Fruit fly (Drosophila melanogaster): ENCODE measurements around the gene pasha.

The pasha gene

DNA sequence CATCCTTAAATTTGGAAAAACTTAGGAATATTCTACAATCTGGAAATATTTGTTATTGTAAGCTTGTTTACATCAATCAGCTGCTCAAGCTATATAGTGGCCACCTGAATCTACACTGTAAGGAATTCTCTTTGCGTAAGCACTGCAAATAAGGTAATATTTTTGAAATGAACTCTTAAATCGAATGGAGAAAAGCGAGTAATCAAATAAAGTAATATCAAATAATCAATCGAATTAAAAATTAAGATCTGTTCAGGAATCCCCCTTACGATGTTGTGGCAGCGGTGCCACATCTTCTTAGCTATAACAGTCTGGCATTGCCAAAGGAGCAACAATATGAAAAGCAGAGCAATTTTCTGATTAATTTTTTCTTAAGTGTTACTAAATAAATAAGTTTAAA is 1.8 kb upstream of the pasha start, which contains the start of the genes Mnat9 and CG1792 (continued):
- TF ChIP-seq CG8119 (GFP tag; IDR thresholded peaks at IDR 0.05): peak; percentile 98
- TF ChIP-seq Lpt (GFP tag; optimal IDR thresholded peaks at IDR 0.05): peak; percentile 99
- TF ChIP-seq CG10669 (GFP tag; optimal IDR thresholded peaks at IDR 0.05): peak; percentile 99
- TF ChIP-seq fkh (GFP tag; optimal IDR thresholded peaks at IDR 0.05): peak; percentile 95
- peak; percentile 99 for TF ChIP-seq net (GFP tag; optimal IDR thresholded peaks at IDR 0.05)
- TF ChIP-seq CG32006 (GFP tag; optimal IDR thresholded peaks at IDR 0.05): peak; percentile 99
- TF ChIP-seq CG10631 (GFP tag; optimal IDR thresholded peaks at IDR 0.05): peak; percentile 99
- TF ChIP-seq CG4318 (GFP tag; optimal IDR thresholded peaks at IDR 0.05): peak; percentile 99
- peak; percentile 99 for TF ChIP-seq CG8319 (GFP tag; optimal IDR thresholded peaks at IDR 0.05)
- peak; percentile 91 for TF ChIP-seq CG9139 (GFP tag; optimal IDR thresholded peaks at IDR 0.05)
- TF ChIP-seq Met (GFP tag; optimal IDR thresholded peaks at IDR 0.05): peak; percentile 99
- TF ChIP-seq Eip75B (GFP tag; optimal IDR thresholded peaks at IDR 0.05): peak; percentile 99
- peak; percentile 92 for TF ChIP-seq CG6808 (GFP tag; optimal IDR thresholded peaks at IDR 0.05)
- peak; percentile 100 for TF ChIP-seq pdm3 (GFP tag; optimal IDR thresholded peaks at IDR 0.05)
- TF ChIP-seq Sox14 (GFP tag; optimal IDR thresholded peaks at IDR 0.05): peak; percentile 100
- TF ChIP-seq Sox15 (GFP tag; optimal IDR thresholded peaks at IDR 0.05): peak; percentile 99
- peak; percentile 98 for TF ChIP-seq CG8632 (GFP tag; optimal IDR thresholded peaks at IDR 0.05)
- peak; percentile 92 for TF ChIP-seq CG16779 (tag; optimal IDR thresholded peaks at IDR 0.05)
- peak; percentile 100 for TF ChIP-seq CG6163 (GFP tag; IDR thresholded peaks at IDR 0.05)
- peak; percentile 99 for TF ChIP-seq topi (GFP tag; optimal IDR thresholded peaks at IDR 0.05)
- TF ChIP-seq fd85E (GFP tag; optimal IDR thresholded peaks at IDR 0.05): peak; percentile 91
- peak; percentile 98 to 99 for TF ChIP-seq salr (GFP tag; optimal IDR thresholded peaks at IDR 0.05)
- peak; percentile 95 for TF ChIP-seq spab (GFP tag; optimal IDR thresholded peaks at IDR 0.05)

DNA sequence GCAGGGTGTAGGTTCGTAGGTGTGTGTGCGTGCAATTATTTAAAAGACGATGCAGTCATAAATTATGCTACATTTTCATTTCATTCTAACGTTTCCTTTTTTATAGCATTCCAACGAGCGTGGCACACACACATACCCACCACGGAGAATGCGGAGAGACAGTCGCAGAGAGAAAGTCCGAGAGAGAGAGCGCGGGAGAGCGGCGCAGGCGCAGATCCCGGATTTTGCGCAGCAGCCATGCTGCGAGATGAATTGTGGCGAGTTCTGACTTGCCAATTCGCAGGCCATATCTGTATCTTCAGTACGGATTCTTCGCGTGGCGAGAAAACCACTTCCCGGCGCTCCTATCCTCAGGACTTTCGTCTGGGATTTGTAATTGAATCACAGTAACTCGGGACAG is 4.0 kb downstream of the pasha start, which contains the start of gene kek6:
TSS of gene kek6 (plus strand) at position 323 of the 400 bp plus-strand sequence.
- TF ChIP-seq Gug (GFP tag; IDR thresholded peaks at IDR 0.05) (no peak), CG34406 (GFP tag; optimal IDR thresholded peaks at IDR 0.05) (no peak), dsx (GFP tag; optimal IDR thresholded peaks at IDR 0.05; ENCODE audit: poor library complexity, severe bottlenecking) (no peak), CG8119 (GFP tag; IDR thresholded peaks at IDR 0.05) (no peak)

DNA sequence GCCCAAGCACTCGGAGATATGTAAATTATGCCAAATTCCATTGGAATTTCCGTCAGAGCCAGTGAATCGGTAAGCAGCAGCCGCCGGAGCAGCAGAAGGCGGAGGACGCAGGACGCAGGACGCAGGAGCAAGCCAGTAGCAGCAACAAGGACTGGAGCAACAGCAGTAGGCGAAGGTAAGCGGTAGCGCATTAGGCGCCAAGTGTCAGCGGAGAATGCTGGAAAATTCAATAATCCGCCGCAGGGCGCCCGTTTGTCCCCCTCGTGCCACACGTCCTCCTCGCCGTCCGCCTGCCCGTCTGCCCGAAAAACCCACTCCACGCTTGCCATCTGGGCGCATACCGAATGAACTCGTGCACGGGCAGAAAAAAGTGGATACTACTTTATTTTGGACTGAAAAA is 4.9 kb downstream of the pasha start:
- TF ChIP-seq CG3919 (GFP tag; optimal IDR thresholded peaks at IDR 0.05) (no peak), Hr38 (GFP tag; optimal IDR thresholded peaks at IDR 0.05) (no peak), Ets21C (GFP tag; optimal IDR thresholded peaks at IDR 0.05) (no peak), fd85E (GFP tag; optimal IDR thresholded peaks at IDR 0.05) (no peak), CG6792 (GFP tag; optimal IDR thresholded peaks at IDR 0.05) (no peak)

DNA sequence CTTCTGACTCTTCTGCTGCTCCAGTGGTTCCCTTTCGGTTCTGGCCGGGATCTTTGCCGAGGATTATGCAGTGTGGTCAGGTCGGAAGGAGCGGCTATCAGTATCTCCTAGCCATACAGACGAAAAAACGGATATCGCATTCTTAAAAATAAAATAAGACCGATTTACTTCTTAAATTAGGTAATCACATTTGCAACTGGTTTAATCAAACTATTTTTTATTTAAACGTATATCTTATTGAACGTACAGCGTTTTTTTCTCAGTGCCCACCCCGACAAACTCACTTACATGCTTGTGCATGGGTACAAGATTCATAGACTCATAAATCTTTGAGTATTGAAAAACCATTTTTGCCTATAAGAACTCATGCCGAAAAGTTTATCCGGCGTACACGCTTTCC is 8.5 kb downstream of the pasha start:
- TF ChIP-seq dac (GFP tag; optimal IDR thresholded peaks at IDR 0.05) (no peak), Eip78C (GFP tag) (no peak), Hr38 (GFP tag; optimal IDR thresholded peaks at IDR 0.05) (no peak), CG3919 (GFP tag; optimal IDR thresholded peaks at IDR 0.05) (no peak), svp (GFP tag) (no peak), CG8632 (GFP tag; optimal IDR thresholded peaks at IDR 0.05) (no peak), CG6792 (GFP tag; optimal IDR thresholded peaks at IDR 0.05) (no peak), net (GFP tag; optimal IDR thresholded peaks at IDR 0.05) (no peak), CG11294 (GFP tag; IDR thresholded peaks at IDR 0.05) (no peak)

DNA sequence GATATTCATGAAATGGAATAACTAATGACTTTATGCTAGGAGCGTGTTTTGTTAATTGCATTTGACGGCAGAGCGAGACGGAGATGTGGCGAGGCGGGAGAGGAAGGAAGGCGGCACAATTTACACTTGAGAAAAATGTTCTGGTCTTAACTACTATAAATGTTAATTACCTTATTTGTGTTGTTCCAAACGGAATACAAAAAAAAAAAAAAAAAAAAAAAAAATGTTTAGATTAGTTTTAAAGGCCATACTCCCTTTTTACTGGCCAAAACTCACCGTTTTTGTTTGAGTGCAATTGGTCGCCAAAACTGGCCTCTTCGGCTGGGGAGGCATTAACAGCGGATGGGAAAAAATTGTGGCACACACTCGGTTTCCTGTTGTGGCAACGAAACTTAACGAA is 9.4 kb downstream of the pasha start:
- no peak for TF ChIP-seq CG6792 (GFP tag; optimal IDR thresholded peaks at IDR 0.05)
- TF ChIP-seq CG15336 (GFP tag; IDR thresholded peaks at IDR 0.05): peak; percentile 64
- peak; percentile 71 for TF ChIP-seq CG8119 (GFP tag; IDR thresholded peaks at IDR 0.05)
- TF ChIP-seq Ets21C (GFP tag; optimal IDR thresholded peaks at IDR 0.05): no peak
- peak; percentile 55; the same call in 2 of the 3 replicates for TF ChIP-seq CG6163 (GFP tag; IDR thresholded peaks at IDR 0.05)
- TF ChIP-seq CG3919 (GFP tag; optimal IDR thresholded peaks at IDR 0.05): peak; percentile 13
- TF ChIP-seq Sox15 (GFP tag; optimal IDR thresholded peaks at IDR 0.05): no peak
- peak; percentile 68 for TF ChIP-seq svp (GFP tag)
- TF ChIP-seq CG10631 (GFP tag; optimal IDR thresholded peaks at IDR 0.05): peak; percentile 24
- TF ChIP-seq Lpt (GFP tag; optimal IDR thresholded peaks at IDR 0.05): peak; percentile 39
- TF ChIP-seq eg (GFP tag; IDR thresholded peaks at IDR 0.05): peak; percentile 66; the same call in 2 of the 3 replicates
- TF ChIP-seq CG34406 (GFP tag; optimal IDR thresholded peaks at IDR 0.05): no peak
- no peak for TF ChIP-seq cyc (GFP tag; optimal IDR thresholded peaks at IDR 0.05)
- no peak for TF ChIP-seq ss (GFP tag; optimal IDR thresholded peaks at IDR 0.05)
- peak; percentile 60 for TF ChIP-seq CG32006 (GFP tag; optimal IDR thresholded peaks at IDR 0.05)
- TF ChIP-seq dsx (GFP tag; optimal IDR thresholded peaks at IDR 0.05; ENCODE audit: poor library complexity, severe bottlenecking): no peak
- TF ChIP-seq Gug (GFP tag; IDR thresholded peaks at IDR 0.05): peak; percentile 56
- peak; percentile 69 for TF ChIP-seq Hr4 (GFP tag; optimal IDR thresholded peaks at IDR 0.05)
- TF ChIP-seq Eip78C (GFP tag): peak; percentile 69
- TF ChIP-seq fd59A (GFP tag; optimal IDR thresholded peaks at IDR 0.05): no peak
- TF ChIP-seq salr (GFP tag; optimal IDR thresholded peaks at IDR 0.05): peak in 1 of 2 experiments; percentile 1
- peak; percentile 21 for TF ChIP-seq pdm3 (GFP tag; optimal IDR thresholded peaks at IDR 0.05)
- TF ChIP-seq CG31627 (GFP tag; optimal IDR thresholded peaks at IDR 0.05): no peak
- peak; percentile 0 for TF ChIP-seq achi (GFP tag; optimal IDR thresholded peaks at IDR 0.05)
- no peak for TF ChIP-seq CG4318 (GFP tag; optimal IDR thresholded peaks at IDR 0.05)

Measured in whole organism, prepupa.